Fruit fly (Drosophila melanogaster) whole organism, embryonic: ENCODE data around the gene CG32645.
A peak's percentile ranks its signal among the peaks of the same experiment; 100 is the strongest.

Experiments used
- Atf6 ChIP-seq: fragments of 200-800 bp; sonication (Bioruptor generic); IDR thresholded peaks from 2 replicates; pipeline ENCODE4 v1.3.6; 2022; ENCODE audit warnings: missing biosample characterization, missing genetic modification characterization
- B-H2 ChIP-seq: fragments of 200-800 bp; sonication (Bioruptor generic); optimal IDR thresholded peaks from 2 replicates; lab custom pipeline; 2018; ENCODE audit warnings: missing biosample characterization, mild to moderate bottlenecking, missing genetic modification characterization
- Bteb2 ChIP-seq: fragments of 200-800 bp; sonication (Bioruptor generic); optimal IDR thresholded peaks from 2 replicates; lab custom pipeline; 2016; ENCODE audit warnings: missing biosample characterization, missing genetic modification characterization
- CG10321 ChIP-seq: fragments of 200-800 bp; sonication (Bioruptor generic); IDR thresholded peaks from 2 replicates; pipeline ENCODE4 v1.3.6; 2022; ENCODE audit warnings: missing biosample characterization, missing genetic modification characterization
- CG10565 ChIP-seq: fragments of 200-800 bp; sonication (Bioruptor generic); optimal IDR thresholded peaks from 3 replicates; lab custom pipeline; 2016; ENCODE audit warnings: missing biosample characterization, mild to moderate bottlenecking, missing genetic modification characterization
- CG11696 ChIP-seq: fragments of 200-800 bp; sonication (Bioruptor generic); IDR thresholded peaks from 2 replicates; pipeline ENCODE4 v1.3.6; 2022; ENCODE audit warnings: missing biosample characterization, missing genetic modification characterization
- CG12236 ChIP-seq: fragments of 200-800 bp; sonication (Bioruptor generic); optimal IDR thresholded peaks from 2 replicates; lab custom pipeline; 2016; ENCODE audit warnings: missing biosample characterization, missing genetic modification characterization
- CG1792 ChIP-seq: fragments of 200-800 bp; sonication (Bioruptor generic); optimal IDR thresholded peaks from 2 replicates; lab custom pipeline; 2016; ENCODE audit warnings: missing biosample characterization, missing genetic modification characterization
- CG18619 ChIP-seq: fragments of 200-800 bp; sonication (Bioruptor generic); optimal IDR thresholded peaks from 3 replicates; lab custom pipeline; 2017; ENCODE audit warnings: missing biosample characterization, mild to moderate bottlenecking, missing genetic modification characterization
- CG2889 ChIP-seq: fragments of 200-800 bp; sonication (Bioruptor generic); IDR thresholded peaks from 3 replicates; pipeline ENCODE4 v1.3.6; 2022; ENCODE audit warnings: missing biosample characterization, missing genetic modification characterization
- CG31441 ChIP-seq: fragments of 200-800 bp; sonication (Bioruptor generic); IDR thresholded peaks from 2 replicates; pipeline ENCODE4 v1.3.6; 2022; ENCODE audit warnings: missing biosample characterization, missing genetic modification characterization
- CG3847 ChIP-seq: fragments of 200-800 bp; sonication (Bioruptor generic); IDR thresholded peaks from 2 replicates; pipeline ENCODE4 v1.3.6; 2022; ENCODE audit warnings: missing biosample characterization, missing genetic modification characterization
- CG7839 ChIP-seq: fragments of 200-800 bp; sonication (Bioruptor generic); optimal IDR thresholded peaks from 3 replicates; lab custom pipeline; 2018; ENCODE audit warnings: missing biosample characterization, mild to moderate bottlenecking, missing genetic modification characterization, moderate library complexity
- CG8290 ChIP-seq, 3 experiments: fragments of 200-800 bp; sonication (Bioruptor generic); optimal IDR thresholded peaks; 2 replicates each; lab custom pipeline; 2016 to 2019; ENCODE audit warnings: missing biosample characterization in 3 of 3, missing genetic modification characterization in 3 of 3, mild to moderate bottlenecking in 2 of 3, moderate library complexity in 1 of 3
- CG8924 ChIP-seq: fragments of 200-800 bp; optimal IDR thresholded peaks from 3 replicates; lab custom pipeline; 2019; ENCODE audit warnings: missing biosample characterization, mild to moderate bottlenecking, missing genetic modification characterization, moderate library complexity
- CG9817 ChIP-seq: fragments of 200-800 bp; sonication (Bioruptor generic); optimal IDR thresholded peaks from 2 replicates; lab custom pipeline; 2018; ENCODE audit warnings: missing biosample characterization, mild to moderate bottlenecking, missing genetic modification characterization, moderate library complexity
- CG9876 ChIP-seq: fragments of 200-800 bp; sonication (Bioruptor generic); optimal IDR thresholded peaks from 2 replicates; lab custom pipeline; 2016; ENCODE audit warnings: missing biosample characterization, missing genetic modification characterization
- D ChIP-seq, 2 experiments: fragments of 200-800 bp in 1 of 2; fragments of >200 bp in 1 of 2; sonication (Bioruptor generic) in 1 of 2; optimal IDR thresholded peaks; 2 replicates in 1 of 2; 3 replicates in 1 of 2; lab custom pipeline; 2017; ENCODE audit warnings: mild to moderate bottlenecking in 1 of 2, missing biosample characterization in 1 of 2, missing genetic modification characterization in 1 of 2, missing genetic modification reagents in 1 of 2
- Dip3 ChIP-seq: fragments of 200-800 bp; sonication (Bioruptor generic); optimal IDR thresholded peaks from 3 replicates; lab custom pipeline; 2016; ENCODE audit warnings: missing biosample characterization, missing genetic modification characterization
- Doc2 ChIP-seq: fragments of 200-800 bp; sonication (Bioruptor generic); IDR thresholded peaks from 2 replicates; pipeline ENCODE4 v1.3.6; 2022; ENCODE audit warnings: missing biosample characterization, missing genetic modification characterization
- Fer3 ChIP-seq: fragments of 200-800 bp; sonication (Bioruptor generic); optimal IDR thresholded peaks from 2 replicates; lab custom pipeline; 2018; ENCODE audit warnings: missing biosample characterization, mild to moderate bottlenecking, missing genetic modification characterization, moderate library complexity
- H2.0 ChIP-seq: fragments of 200-800 bp; sonication (Bioruptor generic); IDR thresholded peaks from 2 replicates; pipeline ENCODE4 v1.3.6; 2022; ENCODE audit warnings: missing biosample characterization, missing genetic modification characterization
- HLH3B ChIP-seq: fragments of 200-800 bp; sonication (Bioruptor generic); IDR thresholded peaks from 2 replicates; pipeline ENCODE4 v1.3.6; 2022; ENCODE audit warnings: missing biosample characterization, missing genetic modification characterization
- HmgD ChIP-seq: fragments of 200-800 bp; sonication (Bioruptor generic); optimal IDR thresholded peaks from 3 replicates; lab custom pipeline; 2016; ENCODE audit warnings: missing biosample characterization, missing genetic modification characterization
- Hsf ChIP-seq: fragments of 200-800 bp; sonication (Bioruptor generic); optimal IDR thresholded peaks from 3 replicates; lab custom pipeline; 2016; ENCODE audit warnings: missing biosample characterization, missing genetic modification characterization
- NC2β ChIP-seq: fragments of 200-800 bp; sonication (Bioruptor generic); optimal IDR thresholded peaks from 2 replicates; lab custom pipeline; 2016; ENCODE audit warnings: missing biosample characterization, missing genetic modification characterization
- Nf-YA ChIP-seq: fragments of 200-800 bp; sonication (Bioruptor generic); IDR thresholded peaks from 2 replicates; pipeline ENCODE4 v1.3.6; 2022; ENCODE audit warnings: missing biosample characterization, missing genetic modification characterization
- Rx ChIP-seq: fragments of 200-800 bp; sonication (Bioruptor generic); IDR thresholded peaks from 2 replicates; pipeline ENCODE4 v1.3.6; 2022; ENCODE audit warnings: missing biosample characterization, missing genetic modification characterization
- Six4 ChIP-seq: fragments of 200-800 bp; sonication (Bioruptor generic); optimal IDR thresholded peaks from 2 replicates; lab custom pipeline; 2016; ENCODE audit warnings: missing biosample characterization, missing genetic modification characterization
- Sox102F ChIP-seq: fragments of 200-800 bp; sonication (Bioruptor generic); optimal IDR thresholded peaks from 2 replicates; lab custom pipeline; 2018; ENCODE audit warnings: missing biosample characterization, mild to moderate bottlenecking, missing genetic modification characterization, moderate library complexity
- Xrp1 ChIP-seq: fragments of 200-800 bp; sonication (Bioruptor generic); IDR thresholded peaks from 2 replicates; pipeline ENCODE4 v1.3.6; 2022; ENCODE audit warnings: missing biosample characterization, missing genetic modification characterization
- aop ChIP-seq: fragments of 200-800 bp; sonication (Bioruptor generic); IDR thresholded peaks from 2 replicates; pipeline ENCODE4 v1.3.6; 2022; ENCODE audit warnings: missing biosample characterization, missing genetic modification characterization
- ara ChIP-seq: fragments of 200-800 bp; sonication (Bioruptor generic); IDR thresholded peaks from 2 replicates; pipeline ENCODE4 v1.3.6; 2022; ENCODE audit warnings: missing biosample characterization, missing genetic modification characterization
- caup ChIP-seq: fragments of 200-800 bp; sonication (Bioruptor generic); optimal IDR thresholded peaks from 3 replicates; lab custom pipeline; 2017; ENCODE audit warnings: missing biosample characterization, mild to moderate bottlenecking, missing genetic modification characterization, moderate library complexity; ENCODE audit not compliant: severe bottlenecking
- cg ChIP-seq: fragments of 200-800 bp; sonication (Bioruptor generic); optimal IDR thresholded peaks from 3 replicates; lab custom pipeline; 2019; ENCODE audit warnings: missing biosample characterization, mild to moderate bottlenecking, missing genetic modification characterization, moderate library complexity
- da ChIP-seq: fragments of 200-800 bp; sonication (Bioruptor generic); optimal IDR thresholded peaks from 2 replicates; lab custom pipeline; 2016; ENCODE audit warnings: missing biosample characterization, missing genetic modification characterization
- disco-r ChIP-seq: fragments of 200-800 bp; sonication (Bioruptor generic); optimal IDR thresholded peaks from 2 replicates; lab custom pipeline; 2016; ENCODE audit warnings: missing biosample characterization, missing genetic modification characterization
- hb ChIP-seq: fragments of 200-800 bp; sonication (Bioruptor generic); IDR thresholded peaks from 3 replicates; pipeline ENCODE4 v1.3.6; 2022; ENCODE audit warnings: missing biosample characterization, missing genetic modification characterization; ENCODE audit not compliant: partially characterized antibody
- her ChIP-seq: fragments of 200-800 bp; sonication (Bioruptor generic); optimal IDR thresholded peaks from 2 replicates; lab custom pipeline; 2016; ENCODE audit warnings: missing biosample characterization, missing genetic modification characterization
- insv ChIP-seq, 2 experiments: fragments of 200-800 bp; sonication (Bioruptor generic); optimal IDR thresholded peaks; 3 replicates each; lab custom pipeline; 2016 to 2018; ENCODE audit warnings: missing biosample characterization in 2 of 2, missing genetic modification characterization in 2 of 2
- lbe ChIP-seq: fragments of 200-800 bp; sonication (Bioruptor generic); optimal IDR thresholded peaks from 2 replicates; lab custom pipeline; 2016; ENCODE audit warnings: missing biosample characterization, mild to moderate bottlenecking, missing genetic modification characterization
- lmd ChIP-seq: fragments of 200-800 bp; sonication (Bioruptor generic); IDR thresholded peaks from 2 replicates; pipeline ENCODE4 v1.3.6; 2022; ENCODE audit warnings: missing biosample characterization, missing genetic modification characterization
- odd ChIP-seq: fragments of 200-800 bp; sonication (Bioruptor generic); optimal IDR thresholded peaks from 2 replicates; lab custom pipeline; 2017; ENCODE audit warnings: missing biosample characterization, mild to moderate bottlenecking, missing genetic modification characterization
- org-1 ChIP-seq: fragments of 200-800 bp; sonication (Bioruptor generic); optimal IDR thresholded peaks from 2 replicates; lab custom pipeline; 2017; ENCODE audit warnings: missing biosample characterization, missing genetic modification characterization
- otp ChIP-seq: fragments of 200-800 bp; sonication (Bioruptor generic); IDR thresholded peaks from 3 replicates; pipeline ENCODE4, ENCODE4 v1.3.6; 2022; ENCODE audit warnings: missing biosample characterization, missing genetic modification characterization
- pum ChIP-seq: fragments of 200-800 bp; sonication (Bioruptor generic); optimal IDR thresholded peaks from 2 replicates; lab custom pipeline; 2016; ENCODE audit warnings: missing biosample characterization, missing genetic modification characterization
- sim ChIP-seq: fragments of 200-800 bp; sonication (Bioruptor generic); IDR thresholded peaks from 2 replicates; pipeline ENCODE4 v1.3.6; 2022; ENCODE audit warnings: missing biosample characterization, missing genetic modification characterization
- so ChIP-seq: fragments of 200-800 bp; sonication (Bioruptor generic); IDR thresholded peaks from 3 replicates; pipeline ENCODE4 v1.3.6; 2022; ENCODE audit warnings: missing biosample characterization, missing genetic modification characterization
- stc ChIP-seq: fragments of 200-800 bp; sonication (Bioruptor generic); IDR thresholded peaks from 2 replicates; pipeline ENCODE4 v1.3.6; 2022; ENCODE audit warnings: missing biosample characterization, missing genetic modification characterization
- tio ChIP-seq: fragments of 200-800 bp; sonication (Bioruptor generic); optimal IDR thresholded peaks from 2 replicates; lab custom pipeline; 2017; ENCODE audit warnings: missing biosample characterization, missing genetic modification characterization, inconsistent platforms
- unpg ChIP-seq: fragments of 200-800 bp; sonication (Bioruptor generic); optimal IDR thresholded peaks from 3 replicates; lab custom pipeline; 2018; ENCODE audit warnings: missing biosample characterization, mild to moderate bottlenecking, missing genetic modification characterization, moderate library complexity

The CG32645 gene

dm6 chrX:13135702-13136101 lies 3.3 kb upstream of the CG32645 start (continued):
- no peak for TF ChIP-seq insv (GFP tag; optimal IDR thresholded peaks at IDR 0.05; lab: Kevin White, UChicago)
- TF ChIP-seq CG7839 (tag; lab: Kevin White, UChicago): peak; percentile 62
- TF ChIP-seq unpg: peak; percentile 74
- TF ChIP-seq aop: no peak
- TF ChIP-seq CG8924: peak; percentile 50
- TF ChIP-seq Bteb2: no peak
- TF ChIP-seq H2.0: peak; percentile 37; the same call in 1 of the 2 replicates
- TF ChIP-seq otp (GFP tag; lab: Robert Waterston, UW): peak; percentile 54; the same call in 1 of the 3 replicates
- peak; percentile 9 for TF ChIP-seq CG18619 (GFP tag; lab: Kevin White, UChicago)
- peak; percentile 10 for TF ChIP-seq NC2β (GFP tag; lab: Kevin White, UChicago)
- no peak for TF ChIP-seq CG8290 (GFP tag; optimal IDR thresholded peaks at IDR 0.05; lab: Kevin White, UChicago)
- TF ChIP-seq CG8290 (tag; optimal IDR thresholded peaks at IDR 0.05; lab: Kevin White, UChicago): peak in 1 of 2 experiments; percentile 64
- no peak for TF ChIP-seq hb (GFP tag; lab: Robert Waterston, UW)
- TF ChIP-seq CG31441 (GFP tag; lab: Robert Waterston, UW): peak; percentile 62
- peak; percentile 26 for TF ChIP-seq Six4 (GFP tag; lab: Kevin White, UChicago)
- no peak for TF ChIP-seq CG2889 (GFP tag; lab: Robert Waterston, UW)
- TF ChIP-seq CG1792 (GFP tag; lab: Kevin White, UChicago): no peak
- TF ChIP-seq Fer3 (tag; lab: Kevin White, UChicago): peak; percentile 45
- peak; percentile 85 for TF ChIP-seq Sox102F (GFP tag; lab: Kevin White, UChicago)
- TF ChIP-seq disco-r (GFP tag; lab: Kevin White, UChicago): peak; percentile 19
- no peak for TF ChIP-seq HmgD
- peak; percentile 42 for TF ChIP-seq Dip3
- TF ChIP-seq Xrp1 (GFP tag; lab: Robert Waterston, UW): peak; percentile 63
- TF ChIP-seq pum (GFP tag; lab: Kevin White, UChicago): peak; percentile 41
- peak; percentile 45; the same call in 1 of the 3 replicates for TF ChIP-seq so (GFP tag; lab: Robert Waterston, UW)
- TF ChIP-seq sim: peak; percentile 40; the same call in 1 of the 2 replicates
- TF ChIP-seq Doc2 (GFP tag; lab: Robert Waterston, UW): 0 out of 2 replicates have a peak, but pooled peaks have one; percentile 33
- TF ChIP-seq D (optimal IDR thresholded peaks at IDR 0.05; lab: Kevin White, UChicago): no peak
- peak; percentile 15 for TF ChIP-seq D (GFP tag; optimal IDR thresholded peaks at IDR 0.05; lab: Kevin White, UChicago)
- TF ChIP-seq CG3847 (GFP tag; lab: Robert Waterston, UW): no peak
- peak; percentile 67; the same call in 1 of the 2 replicates for TF ChIP-seq stc (GFP tag; lab: Robert Waterston, UW)
- no peak for TF ChIP-seq da (GFP tag; lab: Kevin White, UChicago)
- no peak for TF ChIP-seq CG10321 (GFP tag; lab: Robert Waterston, UW)
- no peak for TF ChIP-seq her (GFP tag; lab: Kevin White, UChicago)
- TF ChIP-seq org-1: peak; percentile 34
- TF ChIP-seq CG9876 (GFP tag; lab: Kevin White, UChicago): no peak
- peak; percentile 26 for TF ChIP-seq CG9817 (tag; lab: Kevin White, UChicago)
- no peak for TF ChIP-seq CG10565 (GFP tag; lab: Kevin White, UChicago)
- TF ChIP-seq Atf6 (GFP tag; lab: Robert Waterston, UW): peak; percentile 43; the same call in 1 of the 2 replicates
- no peak for TF ChIP-seq CG11696 (GFP tag; lab: Robert Waterston, UW)
- TF ChIP-seq B-H2: no peak
- TF ChIP-seq cg (GFP tag; lab: Kevin White, UChicago): no peak
- no peak for TF ChIP-seq CG12236
- no peak for TF ChIP-seq lbe (GFP tag; lab: Kevin White, UChicago)
- no peak for TF ChIP-seq Nf-YA (GFP tag; lab: Robert Waterston, UW)
- TF ChIP-seq Hsf: peak; percentile 39
- TF ChIP-seq odd (GFP tag; lab: Kevin White, UChicago): no peak
- TF ChIP-seq caup (GFP tag; lab: Kevin White, UChicago): peak; percentile 20
- peak; percentile 48; the same call in 1 of the 2 replicates for TF ChIP-seq Rx (GFP tag; lab: Robert Waterston, UW)
- TF ChIP-seq ara (GFP tag; lab: Robert Waterston, UW): peak; percentile 23; the same call in 1 of the 2 replicates
- peak; percentile 27 for TF ChIP-seq tio (GFP tag; lab: Kevin White, UChicago)
- peak; percentile 71 for TF ChIP-seq HLH3B
- peak; percentile 53 for TF ChIP-seq lmd (GFP tag; lab: Robert Waterston, UW)
